Fruit fly (Drosophila melanogaster) whole organism, embryonic: ENCODE results near the gene drongo.

Source experiments
- C15 ChIP-seq: fragments of 200-800 bp; sonication (Bioruptor generic); IDR thresholded peaks from 3 replicates; pipeline ENCODE4 v1.3.6; 2022; ENCODE audit warnings: missing biosample characterization, missing genetic modification characterization
- CG10366 ChIP-seq: fragments of 200-800 bp; sonication (Bioruptor generic); IDR thresholded peaks from 2 replicates; pipeline ENCODE4 v1.3.6; 2022; ENCODE audit warnings: missing biosample characterization, missing genetic modification characterization
- CG10959 ChIP-seq: fragments of 200-800 bp; sonication (Bioruptor generic); IDR thresholded peaks from 2 replicates; pipeline ENCODE4 v1.3.6; 2022; ENCODE audit warnings: missing biosample characterization, missing genetic modification characterization
- CG11456 ChIP-seq: fragments of 200-800 bp; sonication (Bioruptor generic); IDR thresholded peaks from 3 replicates; pipeline ENCODE4 v1.3.6; 2022; ENCODE audit warnings: missing biosample characterization, missing genetic modification characterization
- CG12155 ChIP-seq: fragments of 200-800 bp; sonication (Bioruptor generic); optimal IDR thresholded peaks from 3 replicates; lab custom pipeline; 2016; ENCODE audit warnings: missing biosample characterization, missing genetic modification characterization
- CG12219 ChIP-seq: fragments of 200-800 bp; sonication (Bioruptor generic); optimal IDR thresholded peaks from 3 replicates; lab custom pipeline; 2018; ENCODE audit warnings: missing biosample characterization, mild to moderate bottlenecking, missing genetic modification characterization
- CG12391 ChIP-seq: fragments of 200-800 bp; sonication (Bioruptor generic); optimal IDR thresholded peaks from 3 replicates; lab custom pipeline; 2018; ENCODE audit warnings: missing biosample characterization, mild to moderate bottlenecking, missing genetic modification characterization, moderate library complexity
- CG12769 ChIP-seq: fragments of 200-800 bp; sonication (Bioruptor generic); optimal IDR thresholded peaks from 2 replicates; lab custom pipeline; 2019; ENCODE audit warnings: missing biosample characterization, mild to moderate bottlenecking, missing genetic modification characterization, moderate library complexity
- CG13287 ChIP-seq: fragments of 200-800 bp; sonication (Bioruptor generic); IDR thresholded peaks from 2 replicates; pipeline ENCODE4 v1.3.6; 2022; ENCODE audit warnings: missing biosample characterization, missing genetic modification characterization; ENCODE audit not compliant: partially characterized antibody
- CG13296 ChIP-seq: fragments of 200-800 bp; sonication (Bioruptor generic); optimal IDR thresholded peaks from 3 replicates; lab custom pipeline; 2018; ENCODE audit warnings: missing biosample characterization, mild to moderate bottlenecking, missing genetic modification characterization
- CG13894 ChIP-seq: fragments of 200-800 bp; sonication (Bioruptor generic); optimal IDR thresholded peaks from 3 replicates; lab custom pipeline; 2018; ENCODE audit warnings: missing biosample characterization, mild to moderate bottlenecking, missing genetic modification characterization, moderate library complexity
- CG14014 ChIP-seq: fragments of 200-800 bp; sonication (Bioruptor generic); IDR thresholded peaks from 2 replicates; pipeline ENCODE4 v1.3.6; 2022; ENCODE audit warnings: missing biosample characterization, missing genetic modification characterization
- CG17186 ChIP-seq: fragments of 200-800 bp; sonication (Bioruptor generic); optimal IDR thresholded peaks from 3 replicates; lab custom pipeline; 2017; ENCODE audit warnings: missing biosample characterization, missing genetic modification reagents, missing genetic modification characterization
- CG17568 ChIP-seq: fragments of 200-800 bp; sonication (Bioruptor generic); optimal IDR thresholded peaks from 2 replicates; lab custom pipeline; 2018; ENCODE audit warnings: missing biosample characterization, mild to moderate bottlenecking, missing genetic modification characterization, moderate library complexity
- CG1832 ChIP-seq: fragments of 200-800 bp; sonication (Bioruptor generic); optimal IDR thresholded peaks from 2 replicates; lab custom pipeline; 2017; ENCODE audit warnings: missing biosample characterization, mild to moderate bottlenecking, missing genetic modification characterization, inconsistent platforms
- CG18476 ChIP-seq: fragments of 200-800 bp; sonication (Bioruptor generic); optimal IDR thresholded peaks from 2 replicates; lab custom pipeline; 2016; ENCODE audit warnings: missing biosample characterization, mild to moderate bottlenecking, missing genetic modification characterization
- CG18619 ChIP-seq: fragments of 200-800 bp; sonication (Bioruptor generic); optimal IDR thresholded peaks from 3 replicates; lab custom pipeline; 2017; ENCODE audit warnings: missing biosample characterization, mild to moderate bottlenecking, missing genetic modification characterization
- CG31388 ChIP-seq: fragments of 200-800 bp; sonication (Bioruptor generic); optimal IDR thresholded peaks from 2 replicates; lab custom pipeline; 2016; ENCODE audit warnings: missing biosample characterization, missing genetic modification characterization
- CG3407 ChIP-seq: fragments of 200-800 bp; sonication (Bioruptor generic); optimal IDR thresholded peaks from 2 replicates; lab custom pipeline; 2018; ENCODE audit warnings: missing biosample characterization, mild to moderate bottlenecking, missing genetic modification characterization
- CG4404 ChIP-seq: fragments of 200-800 bp; sonication (Bioruptor generic); IDR thresholded peaks from 2 replicates; pipeline ENCODE4 v1.3.6; 2022; ENCODE audit warnings: missing biosample characterization, missing genetic modification characterization
- CG6175 ChIP-seq: fragments of 200-800 bp; sonication (Bioruptor generic); IDR thresholded peaks from 3 replicates; pipeline ENCODE4 v1.3.6; 2022; ENCODE audit warnings: missing biosample characterization, missing genetic modification characterization
- CG6272 ChIP-seq: fragments of 200-800 bp; sonication (Bioruptor generic); IDR thresholded peaks from 2 replicates; pipeline ENCODE4 v1.3.6; 2022; ENCODE audit warnings: missing biosample characterization, missing genetic modification characterization
- CG6654 ChIP-seq: fragments of 200-800 bp; sonication (Bioruptor generic); optimal IDR thresholded peaks from 2 replicates; lab custom pipeline; 2017; ENCODE audit warnings: missing biosample characterization, mild to moderate bottlenecking, missing genetic modification characterization
- CG6683 ChIP-seq: fragments of 200-800 bp; sonication (Bioruptor generic); optimal IDR thresholded peaks from 2 replicates; lab custom pipeline; 2017; ENCODE audit warnings: missing biosample characterization, mild to moderate bottlenecking, missing genetic modification characterization, missing genetic modification reagents
- CG7786 ChIP-seq: fragments of 200-800 bp; sonication (Bioruptor generic); optimal IDR thresholded peaks from 2 replicates; lab custom pipeline; 2016; ENCODE audit warnings: missing biosample characterization, missing genetic modification characterization
- CG9215 ChIP-seq: fragments of 200-800 bp; sonication (Bioruptor generic); IDR thresholded peaks from 2 replicates; pipeline ENCODE4 v1.3.6; 2022; ENCODE audit warnings: missing biosample characterization, missing genetic modification characterization
- CG9797 ChIP-seq: fragments of 200-800 bp; sonication (Bioruptor generic); optimal IDR thresholded peaks from 3 replicates; lab custom pipeline; 2018; ENCODE audit warnings: missing biosample characterization, mild to moderate bottlenecking, missing genetic modification characterization
- CHES-1-like ChIP-seq: fragments of 200-800 bp; sonication (Bioruptor generic); optimal IDR thresholded peaks from 2 replicates; lab custom pipeline; 2016; ENCODE audit warnings: missing biosample characterization, missing genetic modification characterization
- Dbx ChIP-seq: fragments of 200-800 bp; sonication (Bioruptor generic); IDR thresholded peaks from 3 replicates; pipeline ENCODE4 v1.3.6; 2022; ENCODE audit warnings: missing biosample characterization, missing genetic modification characterization
- Dref ChIP-seq: fragments of 200-800 bp; sonication (Bioruptor generic); IDR thresholded peaks from 2 replicates; pipeline ENCODE4 v1.3.6; 2022; ENCODE audit warnings: missing biosample characterization, missing genetic modification characterization
- E2f2 ChIP-seq: fragments of 200-800 bp; sonication (Bioruptor generic); IDR thresholded peaks from 2 replicates; pipeline ENCODE4 v1.3.6; 2022; ENCODE audit warnings: missing biosample characterization, missing genetic modification characterization
- H15 ChIP-seq: fragments of 200-800 bp; sonication (Bioruptor generic); IDR thresholded peaks from 3 replicates; pipeline ENCODE4 v1.3.6; 2022; ENCODE audit warnings: missing biosample characterization, missing genetic modification characterization
- HmgD ChIP-seq: fragments of 200-800 bp; sonication (Bioruptor generic); optimal IDR thresholded peaks from 3 replicates; lab custom pipeline; 2016; ENCODE audit warnings: missing biosample characterization, missing genetic modification characterization
- HmgZ ChIP-seq: fragments of 200-800 bp; sonication (Bioruptor generic); optimal IDR thresholded peaks from 2 replicates; lab custom pipeline; 2018; ENCODE audit warnings: missing biosample characterization, mild to moderate bottlenecking, missing genetic modification characterization
- Hmx ChIP-seq: fragments of 200-800 bp; sonication (Bioruptor generic); optimal IDR thresholded peaks from 2 replicates; lab custom pipeline; 2016; ENCODE audit warnings: missing biosample characterization, missing genetic modification characterization
- Jarid2 ChIP-seq: fragments of 200-800 bp; sonication (Bioruptor generic); optimal IDR thresholded peaks from 3 replicates; lab custom pipeline; 2017; ENCODE audit warnings: mild to moderate bottlenecking, missing biosample characterization, missing genetic modification reagents, missing genetic modification characterization
- Med ChIP-seq: fragments of 200-800 bp; sonication (Bioruptor generic); peaks from one replicate; lab custom pipeline; 2016; ENCODE audit warnings: missing biosample characterization, missing genetic modification characterization, mild to moderate bottlenecking, inconsistent platforms, moderate library complexity
- Six4 ChIP-seq: fragments of 200-800 bp; sonication (Bioruptor generic); optimal IDR thresholded peaks from 2 replicates; lab custom pipeline; 2016; ENCODE audit warnings: missing biosample characterization, missing genetic modification characterization
- Xbp1 ChIP-seq: fragments of 200-800 bp; sonication (Bioruptor generic); optimal IDR thresholded peaks from 3 replicates; lab custom pipeline; 2016; ENCODE audit warnings: missing biosample characterization, mild to moderate bottlenecking, missing genetic modification characterization
- al ChIP-seq: fragments of 200-800 bp; sonication (Bioruptor generic); IDR thresholded peaks from 2 replicates; pipeline ENCODE4 v1.3.6; 2022; ENCODE audit warnings: missing biosample characterization, missing genetic modification characterization
- btn ChIP-seq: fragments of 200-800 bp; sonication (Bioruptor generic); optimal IDR thresholded peaks from 2 replicates; lab custom pipeline; 2016; ENCODE audit warnings: missing biosample characterization, missing genetic modification characterization
- cato ChIP-seq: fragments of 200-800 bp; sonication (Bioruptor generic); optimal IDR thresholded peaks from 2 replicates; lab custom pipeline; 2016; ENCODE audit warnings: missing biosample characterization, missing genetic modification characterization, borderline replicate concordance
- crol ChIP-seq: fragments of 200-800 bp; sonication (Bioruptor generic); IDR thresholded peaks from 2 replicates; pipeline ENCODE4 v1.3.6; 2022; ENCODE audit warnings: missing biosample characterization, missing genetic modification characterization
- inv ChIP-seq: fragments of 200-800 bp; sonication (Bioruptor generic); IDR thresholded peaks from 2 replicates; pipeline ENCODE4 v1.3.6; 2022; ENCODE audit warnings: missing biosample characterization, missing genetic modification characterization; ENCODE audit not compliant: partially characterized antibody
- mld ChIP-seq: fragments of 200-800 bp; sonication (Bioruptor generic); IDR thresholded peaks from 3 replicates; pipeline ENCODE4 v1.3.6; 2022; ENCODE audit warnings: missing biosample characterization, missing genetic modification characterization; ENCODE audit not compliant: partially characterized antibody
- p53 ChIP-seq: fragments of 200-800 bp; sonication (Bioruptor generic); optimal IDR thresholded peaks from 2 replicates; lab custom pipeline; 2016; ENCODE audit warnings: missing biosample characterization, missing genetic modification characterization
- repo ChIP-seq: fragments of 200-800 bp; sonication (Bioruptor generic); optimal IDR thresholded peaks from 2 replicates; lab custom pipeline; 2016; ENCODE audit warnings: missing biosample characterization, missing genetic modification characterization
- row ChIP-seq: fragments of 200-800 bp; sonication (Bioruptor generic); IDR thresholded peaks from 3 replicates; pipeline ENCODE4 v1.3.6; 2022; ENCODE audit warnings: missing biosample characterization, missing genetic modification characterization
- sens ChIP-seq: fragments of 200-800 bp; sonication (Bioruptor generic); peaks from one replicate; lab custom pipeline; 2016; ENCODE audit warnings: missing biosample characterization, missing genetic modification characterization
- seq ChIP-seq: fragments of 200-800 bp; sonication (Bioruptor generic); IDR thresholded peaks from 2 replicates; pipeline ENCODE4 v1.3.6; 2022; ENCODE audit warnings: missing biosample characterization, missing genetic modification characterization
- toy ChIP-seq: fragments of 200-800 bp; sonication (Bioruptor generic); IDR thresholded peaks from 2 replicates; pipeline ENCODE4 v1.3.6; 2022; ENCODE audit warnings: missing biosample characterization, missing genetic modification characterization
- zen2 ChIP-seq: fragments of 200-800 bp; sonication (Bioruptor generic); IDR thresholded peaks from 3 replicates; pipeline ENCODE4 v1.3.6; 2022; ENCODE audit warnings: missing biosample characterization, missing genetic modification characterization; ENCODE audit not compliant: partially characterized antibody

The drongo gene

dm6 chr2L:871419-871846, 20.6 kb upstream of the drongo start (continued):
- TF ChIP-seq al (GFP tag; lab: Robert Waterston, UW) (no peak), CG12769 (tag; lab: Kevin White, UChicago) (peak; percentile 53), Med (peak; percentile 86), CG18619 (GFP tag; lab: Kevin White, UChicago) (no peak), toy (no peak), HmgZ (tag; lab: Kevin White, UChicago) (peak; percentile 36), Dref (GFP tag; lab: Robert Waterston, UW) (peak; percentile 29; the same call in 1 of the 2 replicates), CG9215 (GFP tag; lab: Robert Waterston, UW) (no peak), C15 (GFP tag; lab: Robert Waterston, UW) (no peak), sens (GFP tag; lab: Kevin White, UChicago) (peak; percentile 35), CG17568 (GFP tag; lab: Kevin White, UChicago) (no peak), Six4 (GFP tag; lab: Kevin White, UChicago) (no peak), CG13296 (GFP tag; lab: Kevin White, UChicago) (peak; percentile 21), repo (GFP tag; lab: Kevin White, UChicago) (no peak), CG6683 (GFP tag; lab: Kevin White, UChicago) (no peak), CG12391 (tag; lab: Kevin White, UChicago) (no peak), CG14014 (no peak), row (GFP tag; lab: Robert Waterston, UW) (peak; percentile 8; the same call in 1 of the 3 replicates), HmgD (GFP tag; lab: Kevin White, UChicago) (peak; percentile 51), p53 (GFP tag; lab: Kevin White, UChicago) (peak; percentile 54), seq (GFP tag; lab: Robert Waterston, UW) (no peak), E2f2 (GFP tag; lab: Robert Waterston, UW) (peak; percentile 32; the same call in 1 of the 2 replicates), CG10366 (GFP tag; lab: Robert Waterston, UW) (no peak), CG6654 (GFP tag; lab: Kevin White, UChicago) (peak; percentile 86), CG3407 (GFP tag; lab: Kevin White, UChicago) (no peak), Dbx (GFP tag; lab: Robert Waterston, UW) (peak; percentile 26; the same call in 1 of the 3 replicates), CG31388 (GFP tag; lab: Kevin White, UChicago) (no peak), CG12219 (GFP tag; lab: Kevin White, UChicago) (no peak), cato (GFP tag; lab: Kevin White, UChicago) (no peak), crol (GFP tag; lab: Robert Waterston, UW) (no peak), CHES-1-like (GFP tag; lab: Kevin White, UChicago) (peak; percentile 18), CG13287 (GFP tag; lab: Robert Waterston, UW) (no peak), CG6272 (GFP tag; lab: Robert Waterston, UW) (no peak), CG18476 (no peak), CG10959 (GFP tag; lab: Robert Waterston, UW) (no peak), CG1832 (GFP tag; lab: Kevin White, UChicago) (peak; percentile 38), CG7786 (GFP tag; lab: Kevin White, UChicago) (peak; percentile 25), CG6175 (GFP tag; lab: Robert Waterston, UW) (no peak), CG12155 (peak; percentile 11), Hmx (GFP tag; lab: Kevin White, UChicago) (no peak), zen2 (GFP tag; lab: Robert Waterston, UW) (no peak), CG4404 (GFP tag; lab: Robert Waterston, UW) (no peak), btn (GFP tag; lab: Kevin White, UChicago) (no peak), inv (GFP tag; lab: Robert Waterston, UW) (no peak; the same call in 1 of the 2 replicates), Xbp1 (peak; percentile 6), CG9797 (GFP tag; lab: Kevin White, UChicago) (peak; percentile 76), mld (no peak), CG11456 (GFP tag; lab: Robert Waterston, UW) (0 out of 3 replicates have a peak, but pooled peaks have one; percentile 27), CG17186 (GFP tag; lab: Kevin White, UChicago) (peak; percentile 74), Jarid2 (GFP tag; lab: Kevin White, UChicago) (no peak), CG13894 (peak; percentile 63), H15 (GFP tag; lab: Robert Waterston, UW) (no peak)
